Fruit fly (Drosophila melanogaster): ENCODE results near the gene ng3.

ng3 gene

DNA sequence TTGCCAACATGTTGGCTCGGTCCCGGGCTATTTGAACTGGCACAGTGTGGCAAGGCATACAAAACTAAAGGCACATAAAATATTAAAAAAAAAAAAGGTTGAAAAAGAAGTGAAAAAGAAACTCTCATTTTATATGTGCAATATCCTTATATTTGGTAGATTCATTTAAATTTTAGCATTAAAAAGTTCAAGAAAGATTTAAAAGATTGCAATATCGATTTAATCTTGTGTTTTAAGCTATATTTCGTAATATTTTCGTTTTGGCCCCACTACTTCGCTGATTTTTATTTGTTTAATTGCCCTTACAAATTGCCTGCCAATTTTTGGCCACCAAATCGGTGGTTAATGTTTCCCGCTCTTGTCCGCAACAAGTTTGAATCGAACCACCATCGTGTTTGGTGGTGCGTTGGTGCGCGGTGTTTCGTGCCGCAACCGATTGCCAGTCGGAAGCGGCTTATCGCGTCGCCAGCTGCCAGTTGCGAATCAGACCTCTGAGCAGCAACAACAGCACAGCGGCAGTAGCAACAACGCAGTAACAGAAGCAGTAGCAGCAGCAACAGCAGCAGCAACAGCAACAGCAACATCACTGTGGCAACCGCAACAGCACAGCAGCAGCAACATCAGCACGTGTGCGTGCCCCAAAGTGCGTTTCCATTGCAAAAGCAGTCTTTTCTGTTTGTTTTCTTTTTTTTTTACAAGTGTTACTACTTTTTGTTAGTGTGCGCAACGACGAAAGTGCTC is 13.9 kb upstream of the ng3 start:
- TF ChIP-seq usp (GFP tag; optimal IDR thresholded peaks at IDR 0.05) (no peak), foxo (GFP tag; optimal IDR thresholded peaks at IDR 0.05) (peak in 1 of 2 experiments; percentile 85), jim (GFP tag; optimal IDR thresholded peaks at IDR 0.05) (no peak), Hr78 (GFP tag; optimal IDR thresholded peaks at IDR 0.05) (no peak), CG9705 (GFP tag; optimal IDR thresholded peaks at IDR 0.05) (peak; percentile 81), Hr83 (GFP tag; optimal IDR thresholded peaks at IDR 0.05; ENCODE audit: poor library complexity, severe bottlenecking) (no peak), brk (GFP tag; optimal IDR thresholded peaks at IDR 0.05) (peak; percentile 66), dl (GFP tag; optimal IDR thresholded peaks at IDR 0.05; ENCODE audit: insufficient read depth in 1 of 2, partially characterized antibody in 2 of 2) (peak in 1 of 2 experiments; percentile 13), pan (optimal IDR thresholded peaks at IDR 0.05) (no peak), dsf (GFP tag; optimal IDR thresholded peaks at IDR 0.05; ENCODE audit: borderline replicate concordance) (peak; percentile 61), CG32264 (GFP tag; optimal IDR thresholded peaks at IDR 0.05) (peak; percentile 28), N (GFP tag; optimal IDR thresholded peaks at IDR 0.05) (no peak), Rel (GFP tag; optimal IDR thresholded peaks at IDR 0.05) (no peak), Rel (tag; optimal IDR thresholded peaks at IDR 0.05) (no peak), HLH106 (tag; optimal IDR thresholded peaks at IDR 0.05) (peak; percentile 87), psq (GFP tag; optimal IDR thresholded peaks at IDR 0.05) (peak; percentile 92), rgr (GFP tag; optimal IDR thresholded peaks at IDR 0.05) (peak; percentile 90), GATAd (GFP tag; optimal IDR thresholded peaks at IDR 0.05) (peak; percentile 40), Abd-B (GFP tag; optimal IDR thresholded peaks at IDR 0.05) (no peak), Jra (GFP tag; optimal IDR thresholded peaks at IDR 0.05) (peak; percentile 85), CrebA (GFP tag; optimal IDR thresholded peaks at IDR 0.05; ENCODE audit: borderline replicate concordance) (no peak), Vsx2 (GFP tag; optimal IDR thresholded peaks at IDR 0.05; ENCODE audit: partially characterized antibody) (no peak), fru (GFP tag; optimal IDR thresholded peaks at IDR 0.05) (peak; percentile 90), Hnf4 (GFP tag; optimal IDR thresholded peaks at IDR 0.05) (peak; percentile 74), Dfd (GFP tag; optimal IDR thresholded peaks at IDR 0.05) (peak; percentile 24), Mio (GFP tag; optimal IDR thresholded peaks at IDR 0.05) (peak; percentile 37), woc (GFP tag; optimal IDR thresholded peaks at IDR 0.05) (peak; percentile 80), lola (GFP tag; optimal IDR thresholded peaks at IDR 0.05) (no peak), sv (GFP tag; optimal IDR thresholded peaks at IDR 0.05) (peak; percentile 91), dmrt93B (GFP tag; optimal IDR thresholded peaks at IDR 0.05) (peak; percentile 91), h (GFP tag; optimal IDR thresholded peaks at IDR 0.05) (peak; percentile 92), OdsH (GFP tag; optimal IDR thresholded peaks at IDR 0.05) (peak; percentile 93), Sp1 (GFP tag; optimal IDR thresholded peaks at IDR 0.05) (peak; percentile 92), sage (GFP tag; optimal IDR thresholded peaks at IDR 0.05) (peak; percentile 66), ey (GFP tag; optimal IDR thresholded peaks at IDR 0.05) (peak; percentile 91), br (GFP tag; optimal IDR thresholded peaks at IDR 0.05) (peak; percentile 91), tai (GFP tag; optimal IDR thresholded peaks at IDR 0.05) (peak; percentile 80), Myc (optimal IDR thresholded peaks at IDR 0.05) (no peak), Dif (GFP tag; optimal IDR thresholded peaks at IDR 0.05; ENCODE audit: partially characterized antibody) (peak; percentile 15)

- TF ChIP-seq br (GFP tag; optimal IDR thresholded peaks at IDR 0.05) = no peak
- no peak for TF ChIP-seq brk (GFP tag; optimal IDR thresholded peaks at IDR 0.05)
- TF ChIP-seq psq (GFP tag; optimal IDR thresholded peaks at IDR 0.05) = no peak
- no peak for TF ChIP-seq pan (optimal IDR thresholded peaks at IDR 0.05)
- TF ChIP-seq sage (GFP tag; optimal IDR thresholded peaks at IDR 0.05) = no peak
- no peak for TF ChIP-seq Dfd (GFP tag; optimal IDR thresholded peaks at IDR 0.05)
- no peak for TF ChIP-seq dmrt93B (GFP tag; optimal IDR thresholded peaks at IDR 0.05)
- TF ChIP-seq dsf (GFP tag; optimal IDR thresholded peaks at IDR 0.05; ENCODE audit: borderline replicate concordance) = no peak
- TF ChIP-seq fru (GFP tag; optimal IDR thresholded peaks at IDR 0.05) = no peak
- TF ChIP-seq dl (GFP tag; optimal IDR thresholded peaks at IDR 0.05; ENCODE audit: insufficient read depth in 1 of 2, partially characterized antibody in 2 of 2) = no peak
- no peak for TF ChIP-seq CG9705 (GFP tag; optimal IDR thresholded peaks at IDR 0.05)
- no peak for TF ChIP-seq Hr83 (GFP tag; optimal IDR thresholded peaks at IDR 0.05; ENCODE audit: poor library complexity, severe bottlenecking)
- no peak for TF ChIP-seq OdsH (GFP tag; optimal IDR thresholded peaks at IDR 0.05)
- TF ChIP-seq Dif (GFP tag; optimal IDR thresholded peaks at IDR 0.05; ENCODE audit: partially characterized antibody) = no peak
- TF ChIP-seq HLH106 (tag; optimal IDR thresholded peaks at IDR 0.05) = no peak
- no peak for TF ChIP-seq Sp1 (GFP tag; optimal IDR thresholded peaks at IDR 0.05)
- no peak for TF ChIP-seq tai (GFP tag; optimal IDR thresholded peaks at IDR 0.05)
- no peak for TF ChIP-seq sv (GFP tag; optimal IDR thresholded peaks at IDR 0.05)
Observed at dm6 chrX:3249789-3250188, 7.9 kb upstream of the ng3 start, which contains the start of gene Sgs4. Gene Sgs4, plus strand, starts transcription at chrX:3250089.
